Fruit fly (Drosophila melanogaster): ENCODE measurements around the gene Nlp.

dm6 chr3R:29990681-29991080 lies 13.9 kb upstream of the Nlp start:
- TF ChIP-seq row (GFP tag; IDR thresholded peaks at IDR 0.05), result no peak
- no peak for TF ChIP-seq crp (GFP tag; optimal IDR thresholded peaks at IDR 0.05)
- no peak for TF ChIP-seq Taf1 (GFP tag; IDR thresholded peaks at IDR 0.05)
- TF ChIP-seq aop (GFP tag; IDR thresholded peaks at IDR 0.05), result no peak
- peak; percentile 58 for TF ChIP-seq Fer1 (GFP tag; optimal IDR thresholded peaks at IDR 0.05)
- TF ChIP-seq Hr39 (optimal IDR thresholded peaks at IDR 0.05), result no peak
- no peak for TF ChIP-seq nom (GFP tag; optimal IDR thresholded peaks at IDR 0.05)
- no peak for TF ChIP-seq salm (tag; optimal IDR thresholded peaks at IDR 0.05)
- TF ChIP-seq Spps (tag; optimal IDR thresholded peaks at IDR 0.05), result no peak
- no peak for TF ChIP-seq ranshi (GFP tag; IDR thresholded peaks at IDR 0.05)

All from whole organism, embryonic.